Fruit fly (Drosophila melanogaster) whole organism, pupa: ENCODE data around the gene CG31406.

Experiments
- CG10348 ChIP-seq: fragments of 200-800 bp; sonication (Bioruptor generic); IDR thresholded peaks from 2 replicates; pipeline ENCODE4 v1.3.6; 2022; ENCODE audit warnings: missing biosample characterization, missing genetic modification characterization
- CG12605 ChIP-seq: fragments of 200-800 bp; sonication (Bioruptor generic); IDR thresholded peaks from 2 replicates; pipeline ENCODE4 v1.3.6; 2022; ENCODE audit warnings: missing biosample characterization, missing genetic modification characterization
- CG13204 ChIP-seq: fragments of 200-800 bp; sonication (Bioruptor generic); optimal IDR thresholded peaks from 2 replicates; lab custom pipeline; 2018; ENCODE audit warnings: missing biosample characterization, mild to moderate bottlenecking, missing genetic modification characterization, moderate library complexity
- CG14655 ChIP-seq: fragments of 200-800 bp; sonication (Bioruptor generic); optimal IDR thresholded peaks from 3 replicates; lab custom pipeline; 2017; ENCODE audit warnings: mild to moderate bottlenecking, missing biosample characterization, missing genetic modification reagents, missing genetic modification characterization
- CG15710 ChIP-seq: fragments of 200-800 bp; sonication (Bioruptor generic); optimal IDR thresholded peaks from 2 replicates; lab custom pipeline; 2018; ENCODE audit warnings: missing biosample characterization, mild to moderate bottlenecking, missing genetic modification characterization, moderate library complexity
- CG17806 ChIP-seq: fragments of 200-800 bp; sonication (Bioruptor generic); optimal IDR thresholded peaks from 2 replicates; lab custom pipeline; 2018; ENCODE audit warnings: missing biosample characterization, mild to moderate bottlenecking, missing genetic modification characterization, moderate library complexity
- CG32121 ChIP-seq: fragments of 200-800 bp; sonication (Bioruptor generic); IDR thresholded peaks from 2 replicates; pipeline ENCODE4 v1.3.6; 2022; ENCODE audit warnings: missing biosample characterization, missing genetic modification characterization
- CG34367 ChIP-seq: fragments of 200-800 bp; sonication (Bioruptor generic); optimal IDR thresholded peaks from 2 replicates; lab custom pipeline; 2018; ENCODE audit warnings: missing biosample characterization, mild to moderate bottlenecking, missing genetic modification characterization
- CG4496 ChIP-seq: fragments of 200-800 bp; sonication (Bioruptor generic); IDR thresholded peaks from 3 replicates; pipeline ENCODE4 v1.3.6; 2022; ENCODE audit warnings: missing biosample characterization, missing genetic modification characterization
- CG8159 ChIP-seq: fragments of 200-800 bp; sonication (Bioruptor generic); optimal IDR thresholded peaks from 3 replicates; lab custom pipeline; 2018; ENCODE audit warnings: missing biosample characterization, mild to moderate bottlenecking, missing genetic modification characterization, moderate library complexity
- CG8301 ChIP-seq: fragments of 200-800 bp; sonication (Bioruptor generic); optimal IDR thresholded peaks from 2 replicates; lab custom pipeline; 2018; ENCODE audit warnings: missing biosample characterization, mild to moderate bottlenecking, missing genetic modification characterization
- CG9948 ChIP-seq: fragments of 200-800 bp; sonication (Bioruptor generic); optimal IDR thresholded peaks from 2 replicates; lab custom pipeline; 2018; ENCODE audit warnings: missing biosample characterization, mild to moderate bottlenecking, missing genetic modification characterization, moderate library complexity
- D1 ChIP-seq: fragments of 200-800 bp; sonication (Bioruptor generic); optimal IDR thresholded peaks from 2 replicates; lab custom pipeline; 2018; ENCODE audit warnings: missing biosample characterization, mild to moderate bottlenecking, missing genetic modification characterization, moderate library complexity
- EcR ChIP-seq: fragments of 200-800 bp; sonication (Bioruptor generic); optimal IDR thresholded peaks from 3 replicates; lab custom pipeline; 2019; ENCODE audit warnings: missing biosample characterization, missing genetic modification characterization, mild to moderate bottlenecking, moderate library complexity, missing genetic modification reagents
- Ets98B ChIP-seq: fragments of 200-800 bp; sonication (Bioruptor generic); IDR thresholded peaks from 2 replicates; pipeline ENCODE4 v1.3.6; 2022; ENCODE audit warnings: missing biosample characterization, missing genetic modification characterization
- Pif1A ChIP-seq: fragments of 200-800 bp; sonication (Bioruptor generic); optimal IDR thresholded peaks from 3 replicates; lab custom pipeline; 2016; ENCODE audit warnings: missing biosample characterization, missing genetic modification characterization
- Pif1B ChIP-seq: fragments of 200-800 bp; sonication (Bioruptor generic); optimal IDR thresholded peaks from 3 replicates; lab custom pipeline; 2016; ENCODE audit warnings: missing biosample characterization, missing genetic modification characterization
- Snoo ChIP-seq: fragments of 200-800 bp; sonication (Bioruptor generic); optimal IDR thresholded peaks from 3 replicates; lab custom pipeline; 2017; ENCODE audit warnings: missing biosample characterization, mild to moderate bottlenecking, missing genetic modification characterization, inconsistent platforms
- fd96Ca ChIP-seq: fragments of 200-800 bp; sonication (Bioruptor generic); IDR thresholded peaks from 3 replicates; pipeline ENCODE4 v1.3.6; 2022; ENCODE audit warnings: missing biosample characterization, missing genetic modification characterization
- gl ChIP-seq: fragments of 200-800 bp; sonication (Bioruptor generic); optimal IDR thresholded peaks from 2 replicates; lab custom pipeline; 2018; ENCODE audit warnings: missing biosample characterization, mild to moderate bottlenecking, missing genetic modification characterization
- rn ChIP-seq: fragments of 200-800 bp; sonication (Bioruptor generic); IDR thresholded peaks from 2 replicates; pipeline ENCODE4 v1.3.6; 2022; ENCODE audit warnings: missing biosample characterization, missing genetic modification characterization

Gene CG31406

DNA sequence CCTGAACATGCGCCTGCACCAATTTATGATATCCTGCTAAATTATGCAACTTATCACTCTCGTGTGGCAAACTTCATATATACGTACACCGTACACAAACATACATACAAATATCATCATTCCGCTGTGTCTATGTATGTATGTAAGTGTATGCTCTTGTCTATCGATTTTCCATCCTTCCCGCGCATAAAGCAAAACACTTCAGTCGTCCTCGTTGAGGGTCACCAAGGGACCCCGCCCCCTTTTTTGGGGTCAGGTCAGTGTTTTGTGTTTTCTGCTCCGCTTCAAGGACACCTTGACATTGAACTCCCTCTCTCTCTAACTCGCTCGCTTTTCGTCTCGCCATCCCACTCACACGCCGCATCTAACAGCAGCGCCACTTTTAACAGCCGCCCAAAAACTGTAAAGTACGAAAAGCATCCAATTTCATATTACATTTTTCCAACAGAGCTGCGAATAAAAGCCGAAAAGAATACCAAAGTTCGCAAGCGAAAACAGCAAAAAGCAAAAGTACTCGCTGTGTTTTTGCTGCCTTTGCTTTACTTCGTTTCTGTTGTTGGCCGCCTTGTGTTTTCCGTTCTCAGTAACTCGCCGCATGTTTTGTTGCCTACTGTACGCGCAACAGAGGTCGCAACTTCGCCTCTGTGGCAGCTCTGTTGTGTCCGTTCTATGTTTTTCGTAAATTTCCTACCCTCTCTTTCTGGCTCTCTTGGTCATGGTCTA, 7.4 kb downstream of the CG31406 start:
- TF ChIP-seq CG32121 (GFP tag; lab: Robert Waterston, UW) (no peak), EcR (peak; percentile 45)

DNA sequence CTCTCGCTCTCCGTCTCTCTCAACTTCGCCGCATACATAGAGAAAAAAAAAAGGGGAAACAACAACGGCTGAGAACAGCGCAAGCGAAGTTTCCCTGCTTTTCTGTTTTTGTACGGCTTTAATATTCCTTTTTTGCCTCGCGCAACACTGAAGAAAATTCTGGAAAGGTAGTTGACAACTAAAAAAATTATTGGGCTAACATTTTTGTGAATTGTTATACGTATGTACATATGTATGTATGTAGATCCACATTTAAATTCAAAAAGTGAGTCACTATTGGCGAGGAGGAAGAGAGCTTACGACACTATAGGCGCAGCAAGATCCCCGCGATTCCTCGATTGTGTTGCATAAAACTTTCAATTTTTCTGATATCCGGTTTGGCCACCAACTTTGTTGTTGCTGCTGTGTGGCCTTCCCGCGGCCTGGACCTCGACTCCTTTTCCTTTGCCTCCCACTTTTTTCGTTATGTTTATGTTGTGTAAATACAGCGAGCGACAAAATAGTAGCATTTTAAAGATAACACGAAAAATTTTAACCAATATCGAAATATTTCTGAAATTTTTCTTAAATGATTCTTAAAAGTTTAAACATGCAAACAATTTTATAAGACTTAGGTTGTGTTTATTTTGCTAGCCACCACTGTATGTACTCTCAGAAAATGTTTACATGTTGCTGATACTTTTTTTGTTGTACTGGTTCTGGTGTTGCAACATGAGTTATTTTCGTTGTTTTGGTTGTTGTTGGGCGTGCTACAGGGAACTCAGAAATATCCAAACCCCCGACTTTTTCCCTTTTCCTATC, 8.2 kb downstream of the CG31406 start:
- no peak for TF ChIP-seq CG32121 (GFP tag; lab: Robert Waterston, UW)
- TF ChIP-seq CG34367 (tag; lab: Kevin White, UChicago): peak; percentile 88
- TF ChIP-seq Pif1A (GFP tag; lab: Kevin White, UChicago): peak; percentile 90
- TF ChIP-seq CG13204 (GFP tag; lab: Kevin White, UChicago): peak; percentile 80
- peak; percentile 90 for TF ChIP-seq CG9948
- TF ChIP-seq rn: no peak
- TF ChIP-seq Ets98B (GFP tag; lab: Robert Waterston, UW): no peak
- TF ChIP-seq CG8301 (tag; lab: Kevin White, UChicago): peak; percentile 93
- peak; percentile 91 for TF ChIP-seq CG15710 (tag; lab: Kevin White, UChicago)
- no peak for TF ChIP-seq CG10348
- peak; percentile 75 for TF ChIP-seq Snoo
- peak; percentile 90 for TF ChIP-seq Pif1B (GFP tag; lab: Kevin White, UChicago)
- no peak for TF ChIP-seq CG12605 (GFP tag; lab: Robert Waterston, UW)
- peak; percentile 93 for TF ChIP-seq CG14655 (GFP tag; lab: Kevin White, UChicago)
- peak; percentile 90 for TF ChIP-seq CG17806
- TF ChIP-seq EcR: no peak
- TF ChIP-seq gl: peak; percentile 83
- peak; percentile 78 for TF ChIP-seq D1
- TF ChIP-seq CG4496 (GFP tag; lab: Robert Waterston, UW): no peak
- peak; percentile 92 for TF ChIP-seq CG8159 (tag; lab: Kevin White, UChicago)
- peak; percentile 43; the same call in 2 of the 3 replicates for TF ChIP-seq fd96Ca (GFP tag; lab: Robert Waterston, UW)

DNA sequence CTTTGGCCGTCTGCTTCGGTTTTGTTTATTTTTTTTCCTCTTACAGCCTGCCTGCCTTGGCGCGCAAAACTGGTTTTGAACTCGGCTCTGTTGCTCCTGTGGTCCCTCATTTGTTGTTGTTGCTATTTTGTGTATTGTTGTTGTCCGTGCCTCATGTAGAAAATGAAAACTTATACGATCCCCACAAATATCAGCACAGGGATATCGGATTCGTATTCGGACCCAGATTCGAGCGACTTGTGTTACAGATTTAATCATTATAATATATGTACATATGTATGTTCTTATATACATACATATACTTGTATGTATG, 8.8 kb downstream of the CG31406 start:
- TF ChIP-seq CG10348 (no peak), EcR (peak; percentile 26), CG12605 (GFP tag; lab: Robert Waterston, UW) (no peak), CG14655 (GFP tag; lab: Kevin White, UChicago) (no peak)

DNA sequence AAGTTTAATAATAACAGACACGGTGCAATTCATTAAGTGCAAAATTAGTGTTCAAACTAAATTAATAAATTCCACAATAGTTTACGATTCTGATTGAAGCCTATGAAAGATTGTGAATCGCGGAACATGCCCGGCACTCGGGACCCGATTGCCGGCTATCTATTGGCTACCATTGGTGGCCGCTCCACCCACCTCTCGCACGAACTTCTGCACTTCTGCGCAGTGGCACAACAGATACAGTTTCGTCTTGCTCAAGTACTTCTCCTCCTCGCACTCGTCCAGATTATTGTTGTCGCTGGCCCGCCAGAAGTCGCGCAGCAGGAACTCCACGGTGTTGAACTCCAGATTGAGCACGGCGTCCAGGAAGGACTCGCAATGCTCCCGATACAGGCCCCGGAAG, 15.7 kb downstream of the CG31406 start:
- no peak for TF ChIP-seq CG12605 (GFP tag; lab: Robert Waterston, UW)
- TF ChIP-seq rn: no peak
- TF ChIP-seq gl: no peak
- no peak for TF ChIP-seq CG4496 (GFP tag; lab: Robert Waterston, UW)
- TF ChIP-seq CG13204 (GFP tag; lab: Kevin White, UChicago): no peak
- TF ChIP-seq fd96Ca (GFP tag; lab: Robert Waterston, UW): no peak
- no peak for TF ChIP-seq CG8159 (tag; lab: Kevin White, UChicago)
- no peak for TF ChIP-seq CG34367 (tag; lab: Kevin White, UChicago)
- no peak for TF ChIP-seq CG15710 (tag; lab: Kevin White, UChicago)
- TF ChIP-seq Pif1B (GFP tag; lab: Kevin White, UChicago): no peak
- TF ChIP-seq CG8301 (tag; lab: Kevin White, UChicago): no peak

DNA sequence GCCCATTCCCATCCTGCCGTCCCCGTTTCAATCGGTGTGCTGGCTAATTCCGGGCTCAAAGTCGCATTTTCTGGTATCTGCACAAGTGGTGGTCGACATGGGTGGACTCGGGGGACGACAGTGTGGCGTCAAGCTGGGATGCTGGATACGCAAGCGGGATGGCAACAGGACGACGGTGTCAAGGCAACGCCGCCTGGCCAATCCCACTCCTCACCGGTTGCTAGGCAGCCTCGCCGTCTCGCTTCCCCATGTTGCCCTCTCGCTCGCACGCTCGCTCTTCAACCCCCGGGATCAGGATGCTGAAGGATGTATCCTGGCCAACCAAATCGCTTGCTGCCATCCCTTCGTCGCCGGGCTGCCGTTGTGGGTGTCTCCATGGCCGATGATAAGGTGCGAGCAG, 19.7 kb downstream of the CG31406 start:
- TF ChIP-seq CG13204 (GFP tag; lab: Kevin White, UChicago): no peak
- no peak for TF ChIP-seq CG14655 (GFP tag; lab: Kevin White, UChicago)
- TF ChIP-seq Ets98B (GFP tag; lab: Robert Waterston, UW): no peak
- TF ChIP-seq CG17806: no peak
- no peak for TF ChIP-seq CG10348
- no peak for TF ChIP-seq CG8159 (tag; lab: Kevin White, UChicago)
- TF ChIP-seq CG4496 (GFP tag; lab: Robert Waterston, UW): no peak
- no peak for TF ChIP-seq CG32121 (GFP tag; lab: Robert Waterston, UW)
- no peak for TF ChIP-seq EcR
- no peak for TF ChIP-seq CG15710 (tag; lab: Kevin White, UChicago)
- TF ChIP-seq D1: no peak
- TF ChIP-seq gl: no peak
- TF ChIP-seq CG12605 (GFP tag; lab: Robert Waterston, UW): no peak
- TF ChIP-seq rn: no peak
- no peak for TF ChIP-seq CG34367 (tag; lab: Kevin White, UChicago)

DNA sequence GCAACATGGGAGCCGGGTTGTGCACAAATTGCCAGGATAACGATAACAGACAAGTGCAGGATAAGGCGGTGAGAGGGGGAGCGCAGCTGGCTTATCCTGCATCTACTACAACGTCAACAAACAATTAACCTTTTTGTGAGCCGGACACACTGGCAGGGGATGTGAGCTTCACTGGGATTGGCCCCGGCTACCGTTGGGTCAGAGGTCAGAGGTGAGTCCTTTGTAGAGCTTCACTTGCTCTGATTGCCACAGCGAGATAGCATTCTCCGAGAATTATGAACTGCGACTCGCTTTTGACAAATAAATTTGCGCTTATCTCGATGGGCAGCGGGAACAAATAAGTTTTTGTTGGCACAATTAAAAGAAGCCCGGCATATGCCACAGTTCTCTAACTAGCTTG, 21.2 kb downstream of the CG31406 start:
- TF ChIP-seq CG14655 (GFP tag; lab: Kevin White, UChicago) (no peak), fd96Ca (GFP tag; lab: Robert Waterston, UW) (no peak), rn (no peak), Snoo (no peak), CG9948 (no peak), CG12605 (GFP tag; lab: Robert Waterston, UW) (no peak), gl (no peak), CG17806 (no peak), D1 (no peak)
